Worm (Caenorhabditis elegans) whole organism, mixed stage, embryonic: ENCODE data around the gene C06E1.7.

Experiments used
- M03D4.4 ChIP-seq: sonication (generic microtip); optimal IDR thresholded peaks from 2 replicates; lab custom pipeline; 2017; ENCODE audit warnings: mild to moderate bottlenecking, missing genetic modification characterization, missing compliant biosample characterization
- bed-3 ChIP-seq: fragments of 200-800 bp; sonication (Bioruptor generic); optimal IDR thresholded peaks from 3 replicates; lab custom pipeline; 2018; ENCODE audit warnings: mild to moderate bottlenecking, missing genetic modification characterization, moderate library complexity, missing compliant biosample characterization
- ceh-39 ChIP-seq: fragments of 150-350 bp; optimal IDR thresholded peaks from 2 replicates; lab custom pipeline; 2014; ENCODE audit warnings: missing biosample characterization, missing genetic modification characterization
- ceh-43 ChIP-seq: fragments of 200-800 bp; sonication (Bioruptor generic); optimal IDR thresholded peaks from 2 replicates; lab custom pipeline; 2018; ENCODE audit warnings: mild to moderate bottlenecking, missing genetic modification characterization, moderate library complexity, missing compliant biosample characterization
- ceh-83 ChIP-seq: fragments of 200-800 bp; sonication (Bioruptor generic); optimal IDR thresholded peaks from 2 replicates; lab custom pipeline; 2018; ENCODE audit warnings: mild to moderate bottlenecking, missing genetic modification characterization, missing compliant biosample characterization
- ces-1 ChIP-seq: fragments of 150-350 bp; optimal IDR thresholded peaks from 2 replicates; lab custom pipeline; 2014; ENCODE audit warnings: missing biosample characterization, missing genetic modification reagents, missing genetic modification characterization
- cnd-1 ChIP-seq: fragments of 200-800 bp; sonication (Bioruptor generic); optimal IDR thresholded peaks from 2 replicates; lab custom pipeline; 2018; ENCODE audit warnings: mild to moderate bottlenecking, missing genetic modification characterization, missing compliant biosample characterization
- drap-1 ChIP-seq: fragments of 200-800 bp; sonication (Bioruptor generic); optimal IDR thresholded peaks from 3 replicates; lab custom pipeline; 2018; ENCODE audit warnings: mild to moderate bottlenecking, missing genetic modification characterization, missing compliant biosample characterization
- elt-1 ChIP-seq: sonication (generic microtip); optimal IDR thresholded peaks from 2 replicates; lab custom pipeline; 2017; ENCODE audit warnings: missing genetic modification characterization, mild to moderate bottlenecking, missing compliant biosample characterization, antibody characterized with exemption, moderate library complexity, borderline replicate concordance; ENCODE audit not compliant: insufficient read depth
- elt-3 ChIP-seq: fragments of 150-350 bp; optimal IDR thresholded peaks from 2 replicates; lab custom pipeline; 2014; ENCODE audit warnings: missing biosample characterization, missing genetic modification characterization
- flh-1 ChIP-seq: fragments of 200-800 bp; sonication (Bioruptor generic); optimal IDR thresholded peaks from 2 replicates; lab custom pipeline; 2018; ENCODE audit warnings: mild to moderate bottlenecking, missing genetic modification characterization, moderate library complexity, missing compliant biosample characterization
- ham-2 ChIP-seq: fragments of 200-800 bp; sonication (Bioruptor generic); optimal IDR thresholded peaks from 2 replicates; lab custom pipeline; 2018; ENCODE audit warnings: mild to moderate bottlenecking, missing genetic modification characterization, missing compliant biosample characterization
- hlh-1 ChIP-seq: fragments of 150-350 bp; optimal IDR thresholded peaks from 2 replicates; lab custom pipeline; 2014; ENCODE audit warnings: missing biosample characterization, missing genetic modification reagents, missing genetic modification characterization
- lin-13 ChIP-seq: fragments of 150-350 bp; optimal IDR thresholded peaks from 2 replicates; lab custom pipeline; 2014; ENCODE audit warnings: missing biosample characterization, missing genetic modification characterization
- lin-32 ChIP-seq: fragments of 200-800 bp; sonication (Bioruptor generic); optimal IDR thresholded peaks from 2 replicates; lab custom pipeline; 2018; ENCODE audit warnings: mild to moderate bottlenecking, missing genetic modification characterization, missing compliant biosample characterization
- lsy-2 ChIP-seq: fragments of 150-350 bp; optimal IDR thresholded peaks from 2 replicates; lab custom pipeline; 2014; ENCODE audit warnings: missing biosample characterization, missing genetic modification characterization
- mab-5 ChIP-seq: fragments of 150-350 bp; optimal IDR thresholded peaks from 2 replicates; lab custom pipeline; 2014; ENCODE audit warnings: missing biosample characterization, missing genetic modification characterization
- mep-1 ChIP-seq: fragments of 150-350 bp; optimal IDR thresholded peaks from 2 replicates; lab custom pipeline; 2017; ENCODE audit warnings: missing biosample characterization, missing genetic modification reagents, missing genetic modification characterization, inconsistent platforms
- mls-2 ChIP-seq: sonication (generic microtip); optimal IDR thresholded peaks from 2 replicates; lab custom pipeline; 2016; ENCODE audit warnings: mild to moderate bottlenecking, missing genetic modification characterization, moderate library complexity, missing compliant biosample characterization
- nhr-12 ChIP-seq: fragments of 150-350 bp; optimal IDR thresholded peaks from 2 replicates; lab custom pipeline; 2014; ENCODE audit warnings: missing biosample characterization, missing genetic modification characterization
- nhr-2 ChIP-seq: fragments of 150-350 bp; optimal IDR thresholded peaks from 2 replicates; lab custom pipeline; 2014; ENCODE audit warnings: missing biosample characterization, missing genetic modification characterization
- nhr-237 ChIP-seq: fragments of 150-350 bp; optimal IDR thresholded peaks from 2 replicates; lab custom pipeline; 2014; ENCODE audit warnings: missing biosample characterization, missing genetic modification characterization
- nhr-28 ChIP-seq: fragments of 150-350 bp; optimal IDR thresholded peaks from 2 replicates; lab custom pipeline; 2014; ENCODE audit warnings: missing biosample characterization, missing genetic modification characterization
- nhr-76 ChIP-seq: sonication (generic microtip); optimal IDR thresholded peaks from 2 replicates; lab custom pipeline; 2017; ENCODE audit warnings: missing biosample characterization, missing genetic modification characterization
- pha-4 ChIP-seq: fragments of 150-350 bp; optimal IDR thresholded peaks from 2 replicates; lab custom pipeline; 2018; ENCODE audit warnings: missing biosample characterization, missing genetic modification reagents, missing genetic modification characterization
- sem-2 ChIP-seq: fragments of 200-800 bp; sonication (Bioruptor generic); optimal IDR thresholded peaks from 2 replicates; lab custom pipeline; 2018; ENCODE audit warnings: mild to moderate bottlenecking, missing genetic modification characterization, missing compliant biosample characterization
- snpc-4 ChIP-seq: fragments of 150-350 bp; optimal IDR thresholded peaks from 2 replicates; lab custom pipeline; 2014; ENCODE audit warnings: missing biosample characterization, missing genetic modification characterization
- sptf-1 ChIP-seq: sonication (generic microtip); optimal IDR thresholded peaks from 2 replicates; lab custom pipeline; 2017; ENCODE audit warnings: mild to moderate bottlenecking, missing genetic modification characterization, moderate library complexity, missing compliant biosample characterization
- tbx-8 ChIP-seq: fragments of 200-800 bp; sonication (Bioruptor generic); optimal IDR thresholded peaks from 2 replicates; lab custom pipeline; 2018; ENCODE audit warnings: mild to moderate bottlenecking, missing genetic modification characterization, moderate library complexity, missing compliant biosample characterization
- unc-39 ChIP-seq: fragments of 150-350 bp; optimal IDR thresholded peaks from 2 replicates; lab custom pipeline; 2014; ENCODE audit warnings: missing biosample characterization, missing genetic modification characterization
- unc-62 ChIP-seq: fragments of 150-350 bp; optimal IDR thresholded peaks from 2 replicates; lab custom pipeline; 2014; ENCODE audit warnings: missing biosample characterization, missing genetic modification reagents, missing genetic modification characterization
- zip-8 ChIP-seq: fragments of 150-350 bp; optimal IDR thresholded peaks from 2 replicates; lab custom pipeline; 2014; ENCODE audit warnings: missing biosample characterization, missing genetic modification characterization
- ztf-11 ChIP-seq: fragments of 150-350 bp; optimal IDR thresholded peaks from 2 replicates; lab custom pipeline; 2014; ENCODE audit warnings: missing biosample characterization, missing genetic modification characterization

Gene C06E1.7

DNA sequence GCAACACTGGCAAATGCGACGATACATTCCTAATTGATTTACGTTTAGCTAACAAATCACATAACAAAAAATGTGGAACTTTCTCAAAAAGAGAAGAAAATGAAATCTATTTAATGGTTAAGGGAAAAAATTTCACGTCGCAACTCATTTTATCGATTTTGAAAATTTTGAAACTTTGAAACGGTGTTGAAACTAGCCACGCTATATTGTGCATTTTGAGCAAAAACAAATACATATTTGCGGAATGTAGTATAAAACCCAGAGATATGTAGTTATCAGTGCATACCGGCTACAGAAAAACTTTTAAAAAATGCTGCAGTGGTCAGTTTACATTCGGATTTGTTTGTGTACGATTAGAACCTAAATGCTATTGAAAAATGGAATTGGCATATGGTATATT lies at the start of gene C06E1.7:
Gene C06E1.7 (minus strand): TSS at position 101 of the 400 bp plus-strand sequence.
- TF ChIP-seq sem-2 (GFP tag; lab: Kevin White, UChicago) = no peak
- no peak for TF ChIP-seq hlh-1 (tag; lab: Kevin White, UChicago)
- no peak for TF ChIP-seq elt-3 (tag; lab: Kevin White, UChicago)
- TF ChIP-seq M03D4.4 = no peak
- no peak for TF ChIP-seq nhr-28
- no peak for TF ChIP-seq lin-32 (GFP tag; lab: Kevin White, UChicago)
- no peak for TF ChIP-seq unc-39 (tag; lab: Kevin White, UChicago)
- no peak for TF ChIP-seq tbx-8
- no peak for TF ChIP-seq bed-3 (GFP tag; lab: Kevin White, UChicago)
- TF ChIP-seq mab-5 (tag; lab: Kevin White, UChicago) = no peak
- TF ChIP-seq elt-1 (tag; lab: Kevin White, UChicago) = no peak
- TF ChIP-seq flh-1 = no peak

DNA sequence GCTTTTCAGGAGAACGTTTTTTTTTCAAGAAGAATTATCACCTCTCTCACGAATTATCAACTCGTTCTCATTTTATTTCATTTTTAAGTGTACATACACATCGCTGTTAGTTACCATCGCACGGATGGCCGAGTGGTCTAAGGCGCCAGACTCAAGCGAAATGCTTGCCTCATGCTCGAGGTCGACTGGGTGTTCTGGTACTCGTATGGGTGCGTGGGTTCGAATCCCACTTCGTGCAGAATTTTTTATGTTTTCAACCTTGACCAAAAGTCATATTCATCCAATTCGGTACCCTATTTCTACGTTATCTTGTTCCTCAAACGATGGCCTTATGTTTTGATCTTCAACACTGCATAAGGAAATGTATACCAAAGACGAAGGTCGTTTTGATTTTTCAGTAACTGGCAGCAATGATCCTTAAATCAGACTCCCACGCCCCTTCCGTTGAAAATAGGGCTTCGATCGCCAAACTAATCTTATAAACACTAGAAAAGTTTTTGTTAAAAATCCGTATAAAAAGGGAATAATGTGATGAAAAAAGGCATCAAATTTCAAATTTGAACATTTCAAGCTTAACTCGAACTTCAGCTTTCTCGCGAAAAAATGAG lies 45.8 kb upstream of the C06E1.7 start, which contains the start of gene fip-1:
Gene fip-1 (plus strand): TSS at position 558 of the 608 bp plus-strand sequence.
- TF ChIP-seq ces-1 (no peak), ztf-11 (tag; lab: Kevin White, UChicago) (no peak), mls-2 (tag; lab: Kevin White, UChicago) (no peak), nhr-237 (tag; lab: Kevin White, UChicago) (no peak), sptf-1 (tag; lab: Kevin White, UChicago) (no peak), elt-1 (tag; lab: Kevin White, UChicago) (no peak), ceh-39 (no peak), ham-2 (GFP tag; lab: Kevin White, UChicago) (no peak), elt-3 (tag; lab: Kevin White, UChicago) (no peak), sem-2 (GFP tag; lab: Kevin White, UChicago) (no peak), mab-5 (tag; lab: Kevin White, UChicago) (no peak), hlh-1 (tag; lab: Kevin White, UChicago) (no peak), lin-13 (tag; lab: Kevin White, UChicago) (no peak), lin-32 (GFP tag; lab: Kevin White, UChicago) (no peak), bed-3 (GFP tag; lab: Kevin White, UChicago) (no peak), unc-62 (GFP tag; lab: Kevin White, UChicago) (no peak), pha-4 (tag; lab: Kevin White, UChicago) (no peak), drap-1 (GFP tag; lab: Kevin White, UChicago) (no peak), flh-1 (no peak), unc-39 (tag; lab: Kevin White, UChicago) (no peak)

DNA sequence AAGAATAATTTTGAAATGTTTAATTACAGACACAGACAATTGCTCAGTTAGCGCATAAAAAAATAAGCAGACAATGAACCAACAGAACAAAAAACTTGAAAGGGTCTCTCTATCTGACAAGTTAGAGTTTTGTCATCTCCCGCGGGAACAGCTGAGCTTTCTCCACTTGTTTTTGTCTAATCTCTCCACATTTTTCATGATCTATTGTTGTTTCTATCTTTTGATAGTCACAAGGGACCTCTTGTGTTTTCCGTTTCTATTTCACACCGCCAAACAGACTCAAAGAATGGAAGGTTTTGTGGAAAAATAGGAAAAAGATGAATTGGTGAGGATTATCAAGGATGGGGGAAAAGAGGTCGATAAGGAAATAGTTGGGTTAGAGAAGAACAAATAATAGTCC lies 43.3 kb upstream of the C06E1.7 start:
- TF ChIP-seq hlh-1 (tag; lab: Kevin White, UChicago) = peak; percentile 63
- no peak for TF ChIP-seq sem-2 (GFP tag; lab: Kevin White, UChicago)

- TF ChIP-seq nhr-237 (tag; lab: Kevin White, UChicago) = peak; percentile 3
- no peak for TF ChIP-seq unc-62 (GFP tag; lab: Kevin White, UChicago)
- TF ChIP-seq ceh-39 = no peak
- TF ChIP-seq flh-1 = no peak
- TF ChIP-seq snpc-4 (tag; lab: Kevin White, UChicago) = no peak
- no peak for TF ChIP-seq sptf-1 (tag; lab: Kevin White, UChicago)
- TF ChIP-seq ces-1 = peak; percentile 82
- TF ChIP-seq hlh-1 (tag; lab: Kevin White, UChicago) = no peak
- TF ChIP-seq lsy-2 (tag; lab: Kevin White, UChicago) = peak; percentile 65
- TF ChIP-seq M03D4.4 = no peak
- TF ChIP-seq ceh-43 = no peak
- TF ChIP-seq elt-1 (tag; lab: Kevin White, UChicago) = no peak
- peak; percentile 57 for TF ChIP-seq mep-1 (tag; lab: Kevin White, UChicago)
- TF ChIP-seq mab-5 (tag; lab: Kevin White, UChicago) = no peak
- no peak for TF ChIP-seq lin-32 (GFP tag; lab: Kevin White, UChicago)
- no peak for TF ChIP-seq sem-2 (GFP tag; lab: Kevin White, UChicago)
- TF ChIP-seq cnd-1 (tag; lab: Kevin White, UChicago) = no peak
- TF ChIP-seq ceh-83 = no peak
- no peak for TF ChIP-seq tbx-8
- no peak for TF ChIP-seq lin-13 (tag; lab: Kevin White, UChicago)
- no peak for TF ChIP-seq pha-4 (tag; lab: Kevin White, UChicago)
- TF ChIP-seq ztf-11 (tag; lab: Kevin White, UChicago) = no peak
- no peak for TF ChIP-seq drap-1 (GFP tag; lab: Kevin White, UChicago)
- TF ChIP-seq bed-3 (GFP tag; lab: Kevin White, UChicago) = no peak
- TF ChIP-seq nhr-12 (tag; lab: Kevin White, UChicago) = no peak
- no peak for TF ChIP-seq mls-2 (tag; lab: Kevin White, UChicago)
- TF ChIP-seq nhr-76 (tag; lab: Kevin White, UChicago) = no peak
- no peak for TF ChIP-seq ham-2 (GFP tag; lab: Kevin White, UChicago)
- TF ChIP-seq zip-8 (tag; lab: Kevin White, UChicago) = no peak
- peak; percentile 3 for TF ChIP-seq nhr-2 (tag; lab: Kevin White, UChicago)
Measured at ce11 chrIII:8630833-8631232, 37.3 kb upstream of the C06E1.7 start, which contains the start of gene dnj-10. TSS of gene dnj-10 (plus strand) at chrIII:8631165.
